Worm (Caenorhabditis elegans) whole organism, mixed stage, embryonic: Measurements from ENCODE around the gene F01G4.4.

Experiments used
- elt-3 ChIP-seq: fragments of 150-350 bp; optimal IDR thresholded peaks from 2 replicates; lab custom pipeline; 2014; ENCODE audit warnings: missing biosample characterization, missing genetic modification characterization
- nhr-12 ChIP-seq: fragments of 150-350 bp; optimal IDR thresholded peaks from 2 replicates; lab custom pipeline; 2014; ENCODE audit warnings: missing biosample characterization, missing genetic modification characterization
- nhr-237 ChIP-seq: fragments of 150-350 bp; optimal IDR thresholded peaks from 2 replicates; lab custom pipeline; 2014; ENCODE audit warnings: missing biosample characterization, missing genetic modification characterization
- nhr-28 ChIP-seq: fragments of 150-350 bp; optimal IDR thresholded peaks from 2 replicates; lab custom pipeline; 2014; ENCODE audit warnings: missing biosample characterization, missing genetic modification characterization
- pha-4 ChIP-seq: fragments of 150-350 bp; optimal IDR thresholded peaks from 2 replicates; lab custom pipeline; 2018; ENCODE audit warnings: missing biosample characterization, missing genetic modification reagents, missing genetic modification characterization
- snpc-4 ChIP-seq: fragments of 150-350 bp; optimal IDR thresholded peaks from 2 replicates; lab custom pipeline; 2014; ENCODE audit warnings: missing biosample characterization, missing genetic modification characterization
- unc-39 ChIP-seq: fragments of 150-350 bp; optimal IDR thresholded peaks from 2 replicates; lab custom pipeline; 2014; ENCODE audit warnings: missing biosample characterization, missing genetic modification characterization
- unc-62 ChIP-seq: fragments of 150-350 bp; optimal IDR thresholded peaks from 2 replicates; lab custom pipeline; 2014; ENCODE audit warnings: missing biosample characterization, missing genetic modification reagents, missing genetic modification characterization
- ztf-11 ChIP-seq: fragments of 150-350 bp; optimal IDR thresholded peaks from 2 replicates; lab custom pipeline; 2014; ENCODE audit warnings: missing biosample characterization, missing genetic modification characterization

DNA sequence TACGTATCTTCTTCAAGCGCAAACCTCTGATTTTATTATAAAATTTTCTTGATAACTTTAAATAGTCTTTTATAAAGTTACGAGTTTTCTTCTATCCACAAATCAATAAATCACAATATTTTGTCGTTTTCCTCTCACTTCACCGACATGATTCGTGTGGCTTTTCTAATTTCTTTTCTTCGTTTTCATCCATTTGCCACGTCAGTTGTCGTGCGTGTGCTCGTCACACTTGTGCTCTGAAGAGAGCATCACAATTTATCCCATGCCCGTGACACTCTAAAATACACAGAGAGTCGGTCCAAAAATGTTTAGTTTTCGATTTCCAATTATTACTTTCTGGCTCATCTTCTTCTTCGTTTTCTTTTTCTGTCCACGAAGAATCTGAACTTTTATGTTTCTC lies 31.2 kb upstream of the F01G4.4 start:
- TF ChIP-seq nhr-28 (tag; lab: Kevin White, UChicago), result no peak
- TF ChIP-seq unc-39 (tag; lab: Kevin White, UChicago), result no peak
- TF ChIP-seq ztf-11 (tag; lab: Kevin White, UChicago), result no peak
- no peak for TF ChIP-seq snpc-4 (tag; lab: Kevin White, UChicago)
- TF ChIP-seq elt-3 (tag; lab: Kevin White, UChicago), result no peak
- TF ChIP-seq pha-4, result no peak
- TF ChIP-seq nhr-237 (tag; lab: Kevin White, UChicago), result no peak
- no peak for TF ChIP-seq nhr-12 (tag; lab: Kevin White, UChicago)
- no peak for TF ChIP-seq unc-62 (GFP tag; lab: Kevin White, UChicago)
